Worm (Caenorhabditis elegans) whole organism, L4 larva: ENCODE results near the gene srbc-83.
A peak's percentile ranks its signal among the peaks of the same experiment; 100 is the strongest.

ENCODE experiments used
- F26F4.8 ChIP-seq: fragments of 200-800 bp; sonication (Bioruptor generic); conservative IDR thresholded peaks from 2 replicates; pipeline ENCODE4 v1.3.6; 2022; ENCODE audit warnings: missing genetic modification characterization, missing compliant biosample characterization
- R02D3.7 ChIP-seq: fragments of 150-350 bp; sonication (generic microtip); optimal IDR thresholded peaks from 3 replicates; lab custom pipeline; 2014; ENCODE audit warnings: missing biosample characterization, missing genetic modification characterization
- Y48G9A.11 ChIP-seq: fragments of 200-800 bp; sonication (Bioruptor generic); IDR thresholded peaks from 2 replicates; pipeline ENCODE4 v1.3.6; 2022; ENCODE audit warnings: missing genetic modification reagents, missing genetic modification characterization, missing compliant biosample characterization
- Y5F2A.4 ChIP-seq: fragments of 200-800 bp; sonication (Bioruptor generic); optimal IDR thresholded peaks from 2 replicates; lab custom pipeline; 2018; ENCODE audit warnings: mild to moderate bottlenecking, missing genetic modification characterization, missing compliant biosample characterization
- ZK337.2 ChIP-seq: fragments of 200-800 bp; sonication (Bioruptor generic); IDR thresholded peaks from 2 replicates; pipeline ENCODE4 v1.3.6; 2022; ENCODE audit warnings: missing genetic modification reagents, missing genetic modification characterization, missing compliant biosample characterization
- aha-1 ChIP-seq: fragments of 150-350 bp; peaks from one replicate; lab custom pipeline; 2014; ENCODE audit warnings: missing biosample characterization, missing genetic modification characterization
- ama-1 ChIP-seq: fragments of 150-350 bp; optimal IDR thresholded peaks from 2 replicates; lab custom pipeline; 2014; ENCODE audit warnings: inconsistent platforms, mixed read lengths
- attf-4 ChIP-seq: sonication (generic microtip); optimal IDR thresholded peaks from 3 replicates; lab custom pipeline; 2017; ENCODE audit warnings: missing biosample characterization, missing genetic modification characterization
- cey-2 ChIP-seq: sonication (generic microtip); optimal IDR thresholded peaks from 3 replicates; lab custom pipeline; 2017; ENCODE audit warnings: missing genetic modification characterization, mild to moderate bottlenecking, missing compliant biosample characterization, antibody characterized with exemption, borderline replicate concordance; ENCODE audit not compliant: insufficient read depth
- daf-16 ChIP-seq, 3 experiments: sonication (generic microtip); optimal IDR thresholded peaks; 2 replicates each; lab custom pipeline; 2016 to 2017; ENCODE audit warnings: missing genetic modification characterization in 3 of 3, missing genetic modification reagents in 3 of 3, mild to moderate bottlenecking in 2 of 3, missing compliant biosample characterization in 2 of 3, missing biosample characterization in 1 of 3, moderate library complexity in 1 of 3
- dmd-6 ChIP-seq: fragments of 200-800 bp; sonication (Bioruptor generic); IDR thresholded peaks from 2 replicates; pipeline ENCODE4 v1.3.6; 2022; ENCODE audit warnings: missing genetic modification reagents, missing genetic modification characterization, missing compliant biosample characterization
- duxl-1 ChIP-seq: sonication (generic microtip); optimal IDR thresholded peaks from 2 replicates; lab custom pipeline; 2016; ENCODE audit warnings: mild to moderate bottlenecking, missing genetic modification characterization, moderate library complexity, missing compliant biosample characterization; ENCODE audit not compliant: poor library complexity
- hif-1 ChIP-seq, 2 experiments: sonication (generic microtip); optimal IDR thresholded peaks; 2 replicates each; lab custom pipeline; 2016 to 2017; ENCODE audit warnings: missing compliant biosample characterization in 2 of 2, missing genetic modification characterization in 2 of 2, missing genetic modification reagents in 2 of 2, missing genotype in 2 of 2, mild to moderate bottlenecking in 1 of 2
- hlh-30 ChIP-seq: sonication (generic microtip); optimal IDR thresholded peaks from 2 replicates; lab custom pipeline; 2017; ENCODE audit warnings: antibody characterized with exemption, mild to moderate bottlenecking, missing genetic modification characterization, missing compliant biosample characterization; ENCODE audit not compliant: insufficient read depth
- lin-1 ChIP-seq: fragments of 200-800 bp; sonication (Bioruptor generic); IDR thresholded peaks from 2 replicates; pipeline ENCODE4 v1.3.6; 2022; ENCODE audit warnings: missing genetic modification reagents, missing genetic modification characterization, missing compliant biosample characterization
- lin-29 ChIP-seq: fragments of 200-800 bp; sonication (Bioruptor generic); IDR thresholded peaks from 2 replicates; pipeline ENCODE4 v1.3.6; 2022; ENCODE audit warnings: missing genetic modification reagents, missing genetic modification characterization, missing compliant biosample characterization
- lir-3 ChIP-seq: sonication (generic microtip); optimal IDR thresholded peaks from 2 replicates; lab custom pipeline; 2016; ENCODE audit warnings: mild to moderate bottlenecking, missing genetic modification characterization, missing compliant biosample characterization
- madf-9 ChIP-seq: fragments of 200-800 bp; sonication (Bioruptor generic); conservative IDR thresholded peaks from 2 replicates; pipeline ENCODE4 v1.3.6; 2022; ENCODE audit warnings: missing genetic modification reagents, missing genetic modification characterization, missing compliant biosample characterization
- mes-2 ChIP-seq: sonication (generic microtip); optimal IDR thresholded peaks from 2 replicates; lab custom pipeline; 2016; ENCODE audit warnings: missing genotype, mild to moderate bottlenecking, missing genetic modification characterization, missing compliant biosample characterization; ENCODE audit not compliant: poor library complexity, severe bottlenecking
- mxl-3 ChIP-seq: fragments of 200-800 bp; sonication (Bioruptor generic); optimal IDR thresholded peaks from 2 replicates; lab custom pipeline; 2018; ENCODE audit warnings: mild to moderate bottlenecking, missing genetic modification characterization, missing compliant biosample characterization
- nhr-10 ChIP-seq: fragments of 150-350 bp; optimal IDR thresholded peaks from 2 replicates; lab custom pipeline; 2014; ENCODE audit warnings: missing biosample characterization, missing genetic modification characterization
- nhr-11 ChIP-seq: fragments of 150-350 bp; optimal IDR thresholded peaks from 2 replicates; lab custom pipeline; 2014; ENCODE audit warnings: missing biosample characterization, missing genetic modification characterization
- nhr-237 ChIP-seq: sonication (generic microtip); optimal IDR thresholded peaks from 2 replicates; lab custom pipeline; 2017; ENCODE audit warnings: missing biosample characterization, missing genetic modification characterization
- nhr-28 ChIP-seq: fragments of 150-350 bp; optimal IDR thresholded peaks from 2 replicates; lab custom pipeline; 2014; ENCODE audit warnings: missing biosample characterization, missing genetic modification characterization
- nhr-42 ChIP-seq: fragments of 200-800 bp; sonication (Bioruptor generic); IDR thresholded peaks from 2 replicates; pipeline ENCODE4 v1.3.6; 2022; ENCODE audit warnings: missing genetic modification characterization, missing compliant biosample characterization
- pqm-1 ChIP-seq: sonication (generic microtip); optimal IDR thresholded peaks from 2 replicates; lab custom pipeline; 2017; ENCODE audit warnings: missing biosample characterization, missing genetic modification characterization
- snpc-1.2 ChIP-seq: fragments of 200-800 bp; sonication (Bioruptor generic); IDR thresholded peaks from 2 replicates; pipeline ENCODE4 v1.3.6; 2022; ENCODE audit warnings: missing genetic modification reagents, missing genetic modification characterization, missing compliant biosample characterization
- snpc-4 ChIP-seq: fragments of 150-350 bp; optimal IDR thresholded peaks from 2 replicates; lab custom pipeline; 2014; ENCODE audit warnings: missing biosample characterization, missing genetic modification characterization
- spr-3 ChIP-seq: fragments of 200-800 bp; sonication (Bioruptor generic); optimal IDR thresholded peaks from 2 replicates; lab custom pipeline; 2018; ENCODE audit warnings: mild to moderate bottlenecking, missing genetic modification characterization, missing compliant biosample characterization
- unc-62 ChIP-seq, 3 experiments: fragments of 150-350 bp in 1 of 3; sonication (generic microtip); optimal IDR thresholded peaks in 2 of 3; peaks in 1 of 3; 1 replicate in 1 of 3; 2 replicates in 2 of 3; lab custom pipeline; 2014 to 2017; ENCODE audit warnings: missing biosample characterization in 3 of 3, missing genetic modification characterization in 3 of 3, missing genetic modification reagents in 3 of 3, missing genotype in 1 of 3
- vab-7 ChIP-seq: fragments of 200-800 bp; sonication (Bioruptor generic); IDR thresholded peaks from 2 replicates; pipeline ENCODE4 v1.3.6; 2022; ENCODE audit warnings: missing genetic modification reagents, missing genetic modification characterization, missing compliant biosample characterization
- zip-2 ChIP-seq: fragments of 150-350 bp; optimal IDR thresholded peaks from 2 replicates; lab custom pipeline; 2014; ENCODE audit warnings: missing biosample characterization, missing genetic modification characterization
- ztf-11 ChIP-seq: fragments of 150-350 bp; optimal IDR thresholded peaks from 2 replicates; lab custom pipeline; 2014; ENCODE audit warnings: missing biosample characterization, missing genetic modification characterization
- ztf-7 ChIP-seq: fragments of 150-350 bp; optimal IDR thresholded peaks from 2 replicates; lab custom pipeline; 2014; ENCODE audit warnings: missing biosample characterization, missing genetic modification characterization

The srbc-83 gene

ce11 chrV:16302439-16302838 is 5.3 kb downstream of the srbc-83 start, which contains the start of the genes C31A11.13 and oac-6:
Gene C31A11.13 (minus strand): TSS chrV:16302551.
Gene oac-6 (plus strand): TSS chrV:16302717.
- TF ChIP-seq attf-4 (tag; lab: Kevin White, UChicago) (no peak), Y48G9A.11 (GFP tag; lab: Robert Waterston, UW) (no peak), pqm-1 (peak; percentile 37), unc-62 (GFP tag; optimal IDR thresholded peaks at IDR 0.05 in 1 of 2; lab: Kevin White, UChicago) (peak in 1 of 2 experiments; percentile 65), unc-62 (tag; optimal IDR thresholded peaks at IDR 0.05; lab: Kevin White, UChicago) (no peak), F26F4.8 (GFP tag; lab: Robert Waterston, UW) (no peak), nhr-28 (tag; lab: Kevin White, UChicago) (peak; percentile 27), daf-16 (GFP tag; optimal IDR thresholded peaks at IDR 0.05; lab: Kevin White, UChicago) (no peak), daf-16 (tag; optimal IDR thresholded peaks at IDR 0.05; lab: Kevin White, UChicago) (peak; percentile 9)

- no peak for TF ChIP-seq snpc-1.2 (GFP tag; lab: Robert Waterston, UW)
- TF ChIP-seq snpc-4, result no peak
- TF ChIP-seq ztf-11 (tag; lab: Kevin White, UChicago), result no peak
- no peak for TF ChIP-seq cey-2
- no peak for TF ChIP-seq hif-1 (tag; optimal IDR thresholded peaks at IDR 0.05; lab: Kevin White, UChicago)
- TF ChIP-seq ama-1 (lab: Kevin White, UChicago), result no peak
- no peak for TF ChIP-seq daf-16 (GFP tag; optimal IDR thresholded peaks at IDR 0.05; lab: Kevin White, UChicago)
- TF ChIP-seq daf-16 (tag; optimal IDR thresholded peaks at IDR 0.05; lab: Kevin White, UChicago), result no peak
- no peak for TF ChIP-seq nhr-42 (GFP tag; lab: Robert Waterston, UW)
- no peak for TF ChIP-seq nhr-237 (tag; lab: Kevin White, UChicago)
- no peak for TF ChIP-seq spr-3
- no peak for TF ChIP-seq nhr-11 (tag; lab: Kevin White, UChicago)
- no peak for TF ChIP-seq Y5F2A.4 (GFP tag; lab: Kevin White, UChicago)
- no peak for TF ChIP-seq mes-2
Observed at ce11 chrV:16307253-16307652, 10.1 kb downstream of the srbc-83 start, which contains the start of gene srxa-7. Gene srxa-7 (plus strand): TSS chrV:16307553.

DNA sequence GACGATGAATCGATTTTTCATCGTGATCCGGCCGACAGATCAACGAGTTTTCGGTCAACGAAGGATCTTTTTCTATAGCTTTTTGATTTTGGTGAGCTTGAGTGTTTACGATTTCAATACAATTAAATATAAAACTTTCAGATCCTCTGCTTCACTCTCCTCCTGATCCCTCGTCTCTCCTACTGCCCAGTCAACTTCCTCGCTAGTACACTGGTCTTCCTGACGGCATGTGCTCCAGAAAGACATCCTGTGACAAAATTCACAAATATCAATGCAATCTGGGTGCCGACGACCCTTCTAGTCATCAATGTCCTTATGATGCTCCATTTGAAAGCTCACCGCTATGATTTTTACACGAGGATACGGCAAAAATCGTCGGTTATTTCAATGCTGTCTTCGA is 11.2 kb downstream of the srbc-83 start:
- TF ChIP-seq zip-2 (no peak), spr-3 (no peak), mxl-3 (GFP tag; lab: Kevin White, UChicago) (no peak), aha-1 (tag; lab: Kevin White, UChicago) (peak; percentile 93)

- TF ChIP-seq F26F4.8 (GFP tag; lab: Robert Waterston, UW) (no peak), snpc-4 (no peak), unc-62 (GFP tag; optimal IDR thresholded peaks at IDR 0.05 in 1 of 2; lab: Kevin White, UChicago) (peak in 1 of 2 experiments; percentile 52), unc-62 (tag; optimal IDR thresholded peaks at IDR 0.05; lab: Kevin White, UChicago) (no peak), nhr-28 (tag; lab: Kevin White, UChicago) (peak; percentile 72), R02D3.7 (tag; lab: Kevin White, UChicago) (no peak), lin-1 (GFP tag; lab: Robert Waterston, UW) (no peak), lin-29 (GFP tag; lab: Robert Waterston, UW) (no peak), zip-2 (peak; percentile 69), hlh-30 (tag; lab: Kevin White, UChicago) (peak; percentile 37), ZK337.2 (no peak), lir-3 (tag; lab: Kevin White, UChicago) (no peak), nhr-10 (tag; lab: Kevin White, UChicago) (no peak), madf-9 (GFP tag; lab: Robert Waterston, UW) (no peak), ztf-7 (tag; lab: Kevin White, UChicago) (no peak), hif-1 (tag; optimal IDR thresholded peaks at IDR 0.05; lab: Kevin White, UChicago) (peak in 1 of 2 experiments; percentile 50), duxl-1 (peak; percentile 10), vab-7 (GFP tag; lab: Robert Waterston, UW) (no peak), dmd-6 (GFP tag; lab: Robert Waterston, UW) (peak; percentile 20; the same call in 1 of the 2 replicates)
- TF ChIP-seq, all 104 proteins: peak for 7
Observed at ce11 chrV:16309523-16309922, 12.4 kb downstream of the srbc-83 start, which contains the start of gene oac-7. Gene oac-7 (plus strand): TSS chrV:16309805.
